Fruit fly (Drosophila melanogaster) whole organism, embryonic: Measurements from ENCODE around the gene crq.
A peak's percentile ranks its signal among the peaks of the same experiment; 100 is the strongest.

ENCODE experiments used
- Atf-2 ChIP-seq: fragments of 200-800 bp; sonication (Bioruptor generic); optimal IDR thresholded peaks from 2 replicates; lab custom pipeline; 2016; ENCODE audit warnings: missing biosample characterization, missing genetic modification characterization
- CG10274 ChIP-seq: fragments of 200-800 bp; sonication (Bioruptor generic); optimal IDR thresholded peaks from 3 replicates; lab custom pipeline; 2017; ENCODE audit warnings: missing biosample characterization, mild to moderate bottlenecking, missing genetic modification characterization
- CG10979 ChIP-seq: fragments of 200-800 bp; sonication (Bioruptor generic); optimal IDR thresholded peaks from 2 replicates; lab custom pipeline; 2018; ENCODE audit warnings: missing biosample characterization, mild to moderate bottlenecking, missing genetic modification characterization, moderate library complexity
- CG11247 ChIP-seq: fragments of 200-800 bp; sonication (Bioruptor generic); IDR thresholded peaks from 2 replicates; pipeline ENCODE4 v1.3.6; 2022; ENCODE audit warnings: missing biosample characterization, missing genetic modification characterization
- CG14050 ChIP-seq: fragments of 200-800 bp; sonication (Bioruptor generic); IDR thresholded peaks from 3 replicates; pipeline ENCODE4 v1.3.6; 2022; ENCODE audit warnings: missing biosample characterization, missing genetic modification characterization
- CG15601 ChIP-seq: fragments of 200-800 bp; sonication (Bioruptor generic); optimal IDR thresholded peaks from 3 replicates; lab custom pipeline; 2019; ENCODE audit warnings: missing biosample characterization, mild to moderate bottlenecking, missing genetic modification characterization, moderate library complexity
- CG16779 ChIP-seq: fragments of 200-800 bp; sonication (Bioruptor generic); IDR thresholded peaks from 2 replicates; pipeline ENCODE4 v1.3.6; 2022; ENCODE audit warnings: missing biosample characterization, missing genetic modification characterization
- CG17385 ChIP-seq: fragments of 200-800 bp; sonication (Bioruptor generic); optimal IDR thresholded peaks from 3 replicates; lab custom pipeline; 2018; ENCODE audit warnings: missing biosample characterization, mild to moderate bottlenecking, missing genetic modification characterization
- CG1792 ChIP-seq: fragments of 200-800 bp; sonication (Bioruptor generic); optimal IDR thresholded peaks from 2 replicates; lab custom pipeline; 2016; ENCODE audit warnings: missing biosample characterization, missing genetic modification characterization
- CG30403 ChIP-seq: fragments of 200-800 bp; sonication (Bioruptor generic); optimal IDR thresholded peaks from 3 replicates; lab custom pipeline; 2016; ENCODE audit warnings: missing biosample characterization, missing genetic modification characterization
- CG30431 ChIP-seq: fragments of 200-800 bp; sonication (Bioruptor generic); optimal IDR thresholded peaks from 2 replicates; lab custom pipeline; 2017; ENCODE audit warnings: missing biosample characterization, missing genetic modification characterization
- CG32772 ChIP-seq: fragments of 200-800 bp; sonication (Bioruptor generic); IDR thresholded peaks from 2 replicates; pipeline ENCODE4 v1.3.6; 2022; ENCODE audit warnings: missing biosample characterization, missing genetic modification characterization
- CG33213 ChIP-seq: fragments of 200-800 bp; sonication (Bioruptor generic); optimal IDR thresholded peaks from 3 replicates; lab custom pipeline; 2016; ENCODE audit warnings: missing biosample characterization, missing genetic modification characterization
- CG5245 ChIP-seq: fragments of 200-800 bp; sonication (Bioruptor generic); optimal IDR thresholded peaks from 3 replicates; lab custom pipeline; 2016; ENCODE audit warnings: missing biosample characterization, missing genetic modification characterization
- CG7786 ChIP-seq: fragments of 200-800 bp; sonication (Bioruptor generic); optimal IDR thresholded peaks from 2 replicates; lab custom pipeline; 2016; ENCODE audit warnings: missing biosample characterization, missing genetic modification characterization
- CG7987 ChIP-seq: fragments of 200-800 bp; sonication (Bioruptor generic); optimal IDR thresholded peaks from 2 replicates; lab custom pipeline; 2018; ENCODE audit warnings: missing biosample characterization, mild to moderate bottlenecking, missing genetic modification characterization, moderate library complexity
- CG8478 ChIP-seq: fragments of >200 bp; optimal IDR thresholded peaks from 2 replicates; lab custom pipeline; 2018
- CG8924 ChIP-seq: fragments of 200-800 bp; optimal IDR thresholded peaks from 3 replicates; lab custom pipeline; 2019; ENCODE audit warnings: missing biosample characterization, mild to moderate bottlenecking, missing genetic modification characterization, moderate library complexity
- CG9215 ChIP-seq: fragments of 200-800 bp; sonication (Bioruptor generic); IDR thresholded peaks from 2 replicates; pipeline ENCODE4 v1.3.6; 2022; ENCODE audit warnings: missing biosample characterization, missing genetic modification characterization
- CG9437 ChIP-seq: fragments of 200-800 bp; sonication (Bioruptor generic); optimal IDR thresholded peaks from 2 replicates; lab custom pipeline; 2018; ENCODE audit warnings: missing biosample characterization, mild to moderate bottlenecking, missing genetic modification characterization
- CG9727 ChIP-seq: fragments of 200-800 bp; sonication (Bioruptor generic); optimal IDR thresholded peaks from 3 replicates; lab custom pipeline; 2017; ENCODE audit warnings: missing biosample characterization, mild to moderate bottlenecking, missing genetic modification characterization
- CoRest ChIP-seq: fragments of 200-800 bp; sonication (Bioruptor generic); optimal IDR thresholded peaks from 3 replicates; lab custom pipeline; 2018; ENCODE audit warnings: missing biosample characterization, mild to moderate bottlenecking, missing genetic modification characterization, moderate library complexity
- D ChIP-seq, 2 experiments: fragments of 200-800 bp in 1 of 2; fragments of >200 bp in 1 of 2; sonication (Bioruptor generic) in 1 of 2; optimal IDR thresholded peaks; 2 replicates in 1 of 2; 3 replicates in 1 of 2; lab custom pipeline; 2017; ENCODE audit warnings: mild to moderate bottlenecking in 1 of 2, missing biosample characterization in 1 of 2, missing genetic modification characterization in 1 of 2, missing genetic modification reagents in 1 of 2
- Dll ChIP-seq: fragments of 200-800 bp; sonication (Bioruptor generic); IDR thresholded peaks from 4 replicates; pipeline ENCODE4 v1.3.6; 2022; ENCODE audit warnings: missing biosample characterization, missing genetic modification characterization; ENCODE audit not compliant: partially characterized antibody
- Doc3 ChIP-seq: fragments of 200-800 bp; sonication (Bioruptor generic); IDR thresholded peaks from 3 replicates; pipeline ENCODE4 v1.3.6; 2022; ENCODE audit warnings: missing biosample characterization, missing genetic modification characterization; ENCODE audit not compliant: partially characterized antibody
- Dp ChIP-seq: fragments of 200-800 bp; sonication (Bioruptor generic); optimal IDR thresholded peaks from 2 replicates; lab custom pipeline; 2018; ENCODE audit warnings: missing biosample characterization, mild to moderate bottlenecking, missing genetic modification characterization, moderate library complexity
- Dref ChIP-seq: fragments of 200-800 bp; sonication (Bioruptor generic); IDR thresholded peaks from 2 replicates; pipeline ENCODE4 v1.3.6; 2022; ENCODE audit warnings: missing biosample characterization, missing genetic modification characterization
- Hr78 ChIP-seq, 2 experiments: fragments of 200-800 bp in 1 of 2; fragments of >200 bp in 1 of 2; sonication (Bioruptor generic) in 1 of 2; optimal IDR thresholded peaks; 2 replicates each; lab custom pipeline; 2017 to 2019; ENCODE audit warnings: missing biosample characterization in 2 of 2, missing genetic modification characterization in 2 of 2, mild to moderate bottlenecking in 1 of 2, moderate library complexity in 1 of 2
- Myb ChIP-seq: fragments of 200-800 bp; sonication (Bioruptor generic); optimal IDR thresholded peaks from 2 replicates; lab custom pipeline; 2016; ENCODE audit warnings: missing biosample characterization, missing genetic modification characterization
- Nf-YC ChIP-seq: fragments of 200-800 bp; optimal IDR thresholded peaks from 3 replicates; lab custom pipeline; 2019; ENCODE audit warnings: missing biosample characterization, mild to moderate bottlenecking, missing genetic modification characterization, moderate library complexity
- Oli ChIP-seq: fragments of 200-800 bp; sonication (Bioruptor generic); optimal IDR thresholded peaks from 2 replicates; lab custom pipeline; 2018; ENCODE audit warnings: missing biosample characterization, mild to moderate bottlenecking, missing genetic modification characterization, moderate library complexity
- Ptx1 ChIP-seq: fragments of 200-800 bp; sonication (Bioruptor generic); IDR thresholded peaks from 2 replicates; pipeline ENCODE4 v1.3.6; 2022; ENCODE audit warnings: missing biosample characterization, missing genetic modification characterization
- Sox102F ChIP-seq: fragments of 200-800 bp; sonication (Bioruptor generic); optimal IDR thresholded peaks from 2 replicates; lab custom pipeline; 2018; ENCODE audit warnings: missing biosample characterization, mild to moderate bottlenecking, missing genetic modification characterization, moderate library complexity
- Tbp ChIP-seq: fragments of >200 bp; optimal IDR thresholded peaks from 2 replicates; lab custom pipeline; 2018; ENCODE audit warnings: missing biosample characterization, missing genetic modification characterization
- bbx ChIP-seq: fragments of 200-800 bp; sonication (Bioruptor generic); IDR thresholded peaks from 2 replicates; pipeline ENCODE4 v1.3.6; 2022; ENCODE audit warnings: missing biosample characterization, missing genetic modification characterization; ENCODE audit not compliant: partially characterized antibody
- btn ChIP-seq: fragments of 200-800 bp; sonication (Bioruptor generic); optimal IDR thresholded peaks from 2 replicates; lab custom pipeline; 2016; ENCODE audit warnings: missing biosample characterization, missing genetic modification characterization
- chinmo ChIP-seq: fragments of 200-800 bp; sonication (Bioruptor generic); IDR thresholded peaks from 4 replicates; pipeline ENCODE4 v1.3.6; 2022; ENCODE audit warnings: missing biosample characterization, missing genetic modification characterization; ENCODE audit not compliant: partially characterized antibody
- chm ChIP-seq: fragments of 200-800 bp; sonication (Bioruptor generic); IDR thresholded peaks from 2 replicates; pipeline ENCODE4 v1.3.6; 2022; ENCODE audit warnings: missing biosample characterization, missing genetic modification characterization
- ems ChIP-seq: fragments of 200-800 bp; sonication (Bioruptor generic); optimal IDR thresholded peaks from 3 replicates; lab custom pipeline; 2016; ENCODE audit warnings: missing biosample characterization, missing genetic modification characterization
- fu2 ChIP-seq: fragments of 200-800 bp; sonication (Bioruptor generic); optimal IDR thresholded peaks from 2 replicates; lab custom pipeline; 2016; ENCODE audit warnings: missing biosample characterization, missing genetic modification characterization
- grau ChIP-seq: fragments of 200-800 bp; optimal IDR thresholded peaks from 3 replicates; lab custom pipeline; 2019; ENCODE audit warnings: missing biosample characterization, mild to moderate bottlenecking, missing genetic modification characterization, moderate library complexity
- grn ChIP-seq: fragments of 200-800 bp; sonication (Bioruptor generic); optimal IDR thresholded peaks from 3 replicates; lab custom pipeline; 2017; ENCODE audit warnings: missing biosample characterization, missing genetic modification characterization
- gsb-n ChIP-seq: fragments of 200-800 bp; sonication (Bioruptor generic); optimal IDR thresholded peaks from 3 replicates; lab custom pipeline; 2018; ENCODE audit warnings: missing biosample characterization, mild to moderate bottlenecking, missing genetic modification characterization
- hb ChIP-seq: fragments of 200-800 bp; sonication (Bioruptor generic); IDR thresholded peaks from 3 replicates; pipeline ENCODE4 v1.3.6; 2022; ENCODE audit warnings: missing biosample characterization, missing genetic modification characterization; ENCODE audit not compliant: partially characterized antibody
- ind ChIP-seq: fragments of 200-800 bp; sonication (Bioruptor generic); optimal IDR thresholded peaks from 3 replicates; lab custom pipeline; 2016; ENCODE audit warnings: missing biosample characterization, missing genetic modification characterization
- oc ChIP-seq: fragments of 200-800 bp; sonication (Bioruptor generic); optimal IDR thresholded peaks from 2 replicates; lab custom pipeline; 2018; ENCODE audit warnings: missing biosample characterization, mild to moderate bottlenecking, missing genetic modification characterization, moderate library complexity
- run ChIP-seq: fragments of 200-800 bp; sonication (Bioruptor generic); optimal IDR thresholded peaks from 3 replicates; lab custom pipeline; 2018; ENCODE audit warnings: missing biosample characterization, mild to moderate bottlenecking, missing genetic modification characterization
- schlank ChIP-seq: fragments of 200-800 bp; sonication (Bioruptor generic); optimal IDR thresholded peaks from 2 replicates; lab custom pipeline; 2018; ENCODE audit warnings: missing biosample characterization, mild to moderate bottlenecking, missing genetic modification characterization
- sens-2 ChIP-seq: fragments of 200-800 bp; sonication (Bioruptor generic); IDR thresholded peaks from 2 replicates; pipeline ENCODE4 v1.3.6; 2022; ENCODE audit warnings: missing biosample characterization, missing genetic modification characterization

The crq gene

DNA sequence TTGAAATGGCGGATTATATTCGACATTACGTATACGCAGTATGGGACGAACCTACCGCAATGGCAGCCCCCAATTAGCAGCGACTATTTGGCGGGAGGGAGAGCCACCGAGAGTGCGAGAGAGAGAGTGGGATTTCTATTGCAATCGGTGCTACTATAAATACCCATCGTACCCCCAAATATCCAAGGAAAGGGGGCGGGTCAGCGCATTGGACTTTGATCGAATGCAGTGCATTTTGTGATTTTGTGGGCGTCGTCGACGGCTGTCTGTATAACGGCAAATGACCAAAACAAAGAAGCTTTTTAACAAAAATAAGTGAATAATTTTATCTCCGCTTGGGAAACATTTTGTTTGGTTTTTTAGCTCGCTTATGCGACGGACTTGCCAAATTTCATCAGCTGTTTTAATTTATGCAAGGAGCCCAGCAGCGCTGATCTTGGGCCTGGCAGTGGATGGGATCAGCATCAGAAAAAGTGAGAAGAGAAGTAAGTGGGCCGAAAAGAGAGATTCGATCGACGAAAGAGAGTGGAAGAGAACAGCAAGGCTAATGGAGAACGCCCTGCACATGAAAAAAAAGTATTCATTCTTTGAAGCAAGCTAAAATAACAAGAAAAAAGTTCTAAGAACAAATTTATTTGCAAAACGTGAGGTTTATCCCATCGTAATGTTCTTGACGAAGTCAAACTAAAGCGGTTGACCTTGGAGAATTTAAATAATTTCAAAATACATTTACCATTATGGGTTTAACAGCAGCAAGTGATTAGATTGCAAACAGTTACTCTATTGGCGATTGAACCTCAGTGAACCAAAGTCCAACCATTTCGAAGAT is 35.1 kb upstream of the crq start (continued):
- peak; percentile 16 for TF ChIP-seq CG9437 (GFP tag; lab: Kevin White, UChicago)
- TF ChIP-seq CG1792 (GFP tag; lab: Kevin White, UChicago), result peak; percentile 10
- no peak for TF ChIP-seq btn
- TF ChIP-seq gsb-n, result no peak
- TF ChIP-seq ems (GFP tag; lab: Kevin White, UChicago), result no peak
- no peak for TF ChIP-seq Ptx1 (GFP tag; lab: Robert Waterston, UW)
- peak; percentile 54 for TF ChIP-seq CG30403
- no peak for TF ChIP-seq hb
- peak; percentile 54 for TF ChIP-seq grau (tag; lab: Kevin White, UChicago)
- TF ChIP-seq run (tag; lab: Kevin White, UChicago), result no peak
- no peak for TF ChIP-seq CG33213
- no peak for TF ChIP-seq Doc3 (GFP tag; lab: Robert Waterston, UW)
- no peak for TF ChIP-seq oc (tag; lab: Kevin White, UChicago)
- TF ChIP-seq Myb (GFP tag; lab: Kevin White, UChicago), result no peak
- TF ChIP-seq D (optimal IDR thresholded peaks at IDR 0.05; lab: Kevin White, UChicago), result no peak
- no peak for TF ChIP-seq D (GFP tag; optimal IDR thresholded peaks at IDR 0.05; lab: Kevin White, UChicago)
- TF ChIP-seq CG30431 (GFP tag; lab: Kevin White, UChicago), result peak; percentile 17
- no peak for TF ChIP-seq CG9215 (GFP tag; lab: Robert Waterston, UW)
- TF ChIP-seq chinmo (GFP tag; lab: Robert Waterston, UW), result no peak
- no peak for TF ChIP-seq bbx (GFP tag; lab: Robert Waterston, UW)
- peak; percentile 4 for TF ChIP-seq CG7786
- peak; percentile 51 for TF ChIP-seq CG17385 (GFP tag; lab: Kevin White, UChicago)
- no peak for TF ChIP-seq Dll
- peak; percentile 31 for TF ChIP-seq Atf-2 (GFP tag; lab: Kevin White, UChicago)
- no peak for TF ChIP-seq CG7987 (GFP tag; lab: Kevin White, UChicago)
- peak; percentile 11 for TF ChIP-seq CG9727 (GFP tag; lab: Kevin White, UChicago)
- no peak for TF ChIP-seq CG15601
- TF ChIP-seq grn (GFP tag; lab: Kevin White, UChicago), result no peak
- TF ChIP-seq CG14050 (GFP tag; lab: Robert Waterston, UW), result no peak
- TF ChIP-seq CG10274, result no peak
- TF ChIP-seq CG32772 (GFP tag; lab: Robert Waterston, UW), result no peak
- TF ChIP-seq CG16779 (GFP tag; lab: Robert Waterston, UW), result no peak
- TF ChIP-seq sens-2 (GFP tag; lab: Robert Waterston, UW), result no peak
- no peak for TF ChIP-seq schlank (tag; lab: Kevin White, UChicago)
- TF ChIP-seq CG8924 (tag; lab: Kevin White, UChicago), result peak; percentile 38
- TF ChIP-seq ind, result peak; percentile 7
- TF ChIP-seq Tbp, result no peak
- no peak for TF ChIP-seq Hr78 (GFP tag; optimal IDR thresholded peaks at IDR 0.05; lab: Kevin White, UChicago)
- no peak for TF ChIP-seq Dref (GFP tag; lab: Robert Waterston, UW)
- no peak for TF ChIP-seq Dp (GFP tag; lab: Kevin White, UChicago)
- TF ChIP-seq Nf-YC (tag; lab: Kevin White, UChicago), result peak; percentile 1
- TF ChIP-seq CG8478 (lab: Kevin White, UChicago), result no peak
- peak; percentile 44 for TF ChIP-seq Sox102F (GFP tag; lab: Kevin White, UChicago)
- no peak for TF ChIP-seq fu2 (GFP tag; lab: Kevin White, UChicago)
- TF ChIP-seq CG5245, result no peak
- TF ChIP-seq CG10979, result peak; percentile 39
- TF ChIP-seq Oli, result peak; percentile 49
- TF ChIP-seq CoRest (tag; lab: Kevin White, UChicago), result peak; percentile 62
- TF ChIP-seq CG11247 (GFP tag; lab: Robert Waterston, UW), result no peak
- TF ChIP-seq chm (GFP tag; lab: Robert Waterston, UW), result no peak
